Worm (Caenorhabditis elegans) whole organism, L4 larva: Measurements from ENCODE around the gene R13A1.3.
A peak's percentile ranks its signal among the peaks of the same experiment; 100 is the strongest.

ENCODE experiments used
- F10B5.3 ChIP-seq: sonication (generic microtip); optimal IDR thresholded peaks from 2 replicates; lab custom pipeline; 2016; ENCODE audit warnings: mild to moderate bottlenecking, missing genetic modification characterization, missing compliant biosample characterization
- T26A8.4 ChIP-seq: fragments of 200-800 bp; sonication (Bioruptor generic); IDR thresholded peaks from 2 replicates; pipeline ENCODE4 v1.3.6; 2022; ENCODE audit warnings: missing genetic modification characterization, missing compliant biosample characterization
- Y48G9A.11 ChIP-seq: fragments of 200-800 bp; sonication (Bioruptor generic); IDR thresholded peaks from 2 replicates; pipeline ENCODE4 v1.3.6; 2022; ENCODE audit warnings: missing genetic modification reagents, missing genetic modification characterization, missing compliant biosample characterization
- aha-1 ChIP-seq: fragments of 150-350 bp; peaks from one replicate; lab custom pipeline; 2014; ENCODE audit warnings: missing biosample characterization, missing genetic modification characterization
- arid-1 ChIP-seq: fragments of 200-800 bp; sonication (Bioruptor generic); conservative IDR thresholded peaks from 2 replicates; pipeline ENCODE4 v1.3.6; 2022; ENCODE audit warnings: missing genetic modification reagents, missing genetic modification characterization, missing compliant biosample characterization
- ceh-32 ChIP-seq: sonication (generic microtip); optimal IDR thresholded peaks from 2 replicates; lab custom pipeline; 2016; ENCODE audit warnings: mild to moderate bottlenecking, missing genetic modification characterization, missing compliant biosample characterization; ENCODE audit not compliant: poor library complexity
- cey-2 ChIP-seq: sonication (generic microtip); optimal IDR thresholded peaks from 3 replicates; lab custom pipeline; 2017; ENCODE audit warnings: missing genetic modification characterization, mild to moderate bottlenecking, missing compliant biosample characterization, antibody characterized with exemption, borderline replicate concordance; ENCODE audit not compliant: insufficient read depth
- ctbp-1 ChIP-seq: fragments of 200-800 bp; sonication (Bioruptor generic); IDR thresholded peaks from 2 replicates; pipeline ENCODE4 v1.3.6; 2022; ENCODE audit warnings: missing genetic modification reagents, missing genetic modification characterization, missing compliant biosample characterization
- daf-16 ChIP-seq, 3 experiments: sonication (generic microtip); optimal IDR thresholded peaks; 2 replicates each; lab custom pipeline; 2016 to 2017; ENCODE audit warnings: missing genetic modification characterization in 3 of 3, missing genetic modification reagents in 3 of 3, mild to moderate bottlenecking in 2 of 3, missing compliant biosample characterization in 2 of 3, missing biosample characterization in 1 of 3, moderate library complexity in 1 of 3
- daf-19 ChIP-seq: fragments of 200-800 bp; sonication (Bioruptor generic); conservative IDR thresholded peaks from 2 replicates; pipeline ENCODE4 v1.3.6; 2022; ENCODE audit warnings: missing genetic modification characterization, missing compliant biosample characterization
- daf-8 ChIP-seq: fragments of 200-800 bp; sonication (Bioruptor generic); IDR thresholded peaks from 2 replicates; pipeline ENCODE4 v1.3.6; 2022; ENCODE audit warnings: missing genetic modification characterization, missing compliant biosample characterization
- dmd-6 ChIP-seq: fragments of 200-800 bp; sonication (Bioruptor generic); IDR thresholded peaks from 2 replicates; pipeline ENCODE4 v1.3.6; 2022; ENCODE audit warnings: missing genetic modification reagents, missing genetic modification characterization, missing compliant biosample characterization
- dpl-1 ChIP-seq: fragments of 150-350 bp; optimal IDR thresholded peaks from 2 replicates; lab custom pipeline; 2014; ENCODE audit warnings: missing biosample characterization, missing genetic modification reagents, missing genetic modification characterization
- dve-1 ChIP-seq: sonication (generic microtip); optimal IDR thresholded peaks from 2 replicates; lab custom pipeline; 2017; ENCODE audit warnings: antibody characterized with exemption, mild to moderate bottlenecking, missing genetic modification characterization, missing compliant biosample characterization; ENCODE audit not compliant: insufficient read depth
- egl-43 ChIP-seq: fragments of 200-800 bp; sonication (Bioruptor generic); IDR thresholded peaks from 2 replicates; pipeline ENCODE4 v1.3.6; 2022; ENCODE audit warnings: missing genetic modification reagents, missing genetic modification characterization, missing compliant biosample characterization
- fos-1 ChIP-seq: fragments of 150-350 bp; optimal IDR thresholded peaks from 2 replicates; lab custom pipeline; 2014; ENCODE audit warnings: missing biosample characterization, missing genetic modification characterization
- hlh-11 ChIP-seq: fragments of 200-800 bp; sonication (Bioruptor generic); optimal IDR thresholded peaks from 2 replicates; lab custom pipeline; 2018; ENCODE audit warnings: mild to moderate bottlenecking, missing genetic modification characterization, missing compliant biosample characterization
- hlh-30 ChIP-seq: sonication (generic microtip); optimal IDR thresholded peaks from 2 replicates; lab custom pipeline; 2017; ENCODE audit warnings: antibody characterized with exemption, mild to moderate bottlenecking, missing genetic modification characterization, missing compliant biosample characterization; ENCODE audit not compliant: insufficient read depth
- lin-1 ChIP-seq: fragments of 200-800 bp; sonication (Bioruptor generic); IDR thresholded peaks from 2 replicates; pipeline ENCODE4 v1.3.6; 2022; ENCODE audit warnings: missing genetic modification reagents, missing genetic modification characterization, missing compliant biosample characterization
- lin-29 ChIP-seq: fragments of 200-800 bp; sonication (Bioruptor generic); IDR thresholded peaks from 2 replicates; pipeline ENCODE4 v1.3.6; 2022; ENCODE audit warnings: missing genetic modification reagents, missing genetic modification characterization, missing compliant biosample characterization
- madf-9 ChIP-seq: fragments of 200-800 bp; sonication (Bioruptor generic); conservative IDR thresholded peaks from 2 replicates; pipeline ENCODE4 v1.3.6; 2022; ENCODE audit warnings: missing genetic modification reagents, missing genetic modification characterization, missing compliant biosample characterization
- mdl-1 ChIP-seq, 2 experiments: fragments of 150-350 bp in 1 of 2; sonication (generic microtip) in 1 of 2; optimal IDR thresholded peaks; 2 replicates each; lab custom pipeline; 2014 to 2017; ENCODE audit warnings: missing biosample characterization in 2 of 2, missing genetic modification characterization in 2 of 2
- mep-1 ChIP-seq: fragments of 150-350 bp; sonication (generic microtip); optimal IDR thresholded peaks from 3 replicates; lab custom pipeline; 2014; ENCODE audit warnings: missing biosample characterization, missing genetic modification characterization
- mxl-3 ChIP-seq: fragments of 200-800 bp; sonication (Bioruptor generic); optimal IDR thresholded peaks from 2 replicates; lab custom pipeline; 2018; ENCODE audit warnings: mild to moderate bottlenecking, missing genetic modification characterization, missing compliant biosample characterization
- nhr-237 ChIP-seq: sonication (generic microtip); optimal IDR thresholded peaks from 2 replicates; lab custom pipeline; 2017; ENCODE audit warnings: missing biosample characterization, missing genetic modification characterization
- nhr-25 ChIP-seq: sonication (generic microtip); optimal IDR thresholded peaks from 2 replicates; lab custom pipeline; 2017; ENCODE audit warnings: missing genetic modification characterization, mild to moderate bottlenecking, missing compliant biosample characterization, antibody characterized with exemption, moderate library complexity, borderline replicate concordance; ENCODE audit not compliant: insufficient read depth
- nhr-28 ChIP-seq: fragments of 150-350 bp; optimal IDR thresholded peaks from 2 replicates; lab custom pipeline; 2014; ENCODE audit warnings: missing biosample characterization, missing genetic modification characterization
- nhr-42 ChIP-seq: fragments of 200-800 bp; sonication (Bioruptor generic); IDR thresholded peaks from 2 replicates; pipeline ENCODE4 v1.3.6; 2022; ENCODE audit warnings: missing genetic modification characterization, missing compliant biosample characterization
- nhr-48 ChIP-seq: sonication (generic microtip); optimal IDR thresholded peaks from 2 replicates; lab custom pipeline; 2016; ENCODE audit warnings: mild to moderate bottlenecking, missing genetic modification characterization, missing compliant biosample characterization
- pha-4 ChIP-seq, 2 experiments: fragments of 150-350 bp in 1 of 2; fragments of 200-800 bp in 1 of 2; sonication (Bioruptor generic) in 1 of 2; IDR thresholded peaks in 1 of 2; optimal IDR thresholded peaks in 1 of 2; 2 replicates each; pipeline versions ENCODE4 v1.3.6 to Lab custom; 2014 to 2022; ENCODE audit warnings: missing genetic modification characterization in 2 of 2, missing genetic modification reagents in 2 of 2, missing biosample characterization in 1 of 2, missing compliant biosample characterization in 1 of 2
- php-3 ChIP-seq: fragments of 200-800 bp; sonication (Bioruptor generic); IDR thresholded peaks from 2 replicates; pipeline ENCODE4 v1.3.6; 2022; ENCODE audit warnings: missing genetic modification reagents, missing genetic modification characterization, missing compliant biosample characterization
- pqm-1 ChIP-seq: sonication (generic microtip); optimal IDR thresholded peaks from 2 replicates; lab custom pipeline; 2017; ENCODE audit warnings: missing biosample characterization, missing genetic modification characterization
- skn-1 ChIP-seq: fragments of 150-350 bp; optimal IDR thresholded peaks from 2 replicates; lab custom pipeline; 2014; ENCODE audit warnings: missing biosample characterization, missing genetic modification characterization
- spr-1 ChIP-seq: sonication (generic microtip); optimal IDR thresholded peaks from 2 replicates; lab custom pipeline; 2016; ENCODE audit warnings: mild to moderate bottlenecking, missing genetic modification characterization, missing compliant biosample characterization
- tag-97 ChIP-seq: fragments of 200-800 bp; sonication (Bioruptor generic); IDR thresholded peaks from 2 replicates; pipeline ENCODE4 v1.3.6; 2022; ENCODE audit warnings: missing genetic modification characterization, missing compliant biosample characterization
- unc-39 ChIP-seq: sonication (generic microtip); optimal IDR thresholded peaks from 2 replicates; lab custom pipeline; 2017; ENCODE audit warnings: missing biosample characterization, missing genetic modification characterization
- unc-62 ChIP-seq, 3 experiments: fragments of 150-350 bp in 1 of 3; sonication (generic microtip); optimal IDR thresholded peaks in 2 of 3; peaks in 1 of 3; 1 replicate in 1 of 3; 2 replicates in 2 of 3; lab custom pipeline; 2014 to 2017; ENCODE audit warnings: missing biosample characterization in 3 of 3, missing genetic modification characterization in 3 of 3, missing genetic modification reagents in 3 of 3, missing genotype in 1 of 3
- zfp-3 ChIP-seq: fragments of 200-800 bp; sonication (Bioruptor generic); conservative IDR thresholded peaks from 2 replicates; pipeline ENCODE4 v1.3.6; 2022; ENCODE audit warnings: missing genetic modification reagents, missing genetic modification characterization, missing compliant biosample characterization

Gene R13A1.3

ce11 chrIV:7230198-7230597 lies 26.4 kb downstream of the R13A1.3 start, which contains the start of gene cap-1 (continued):
- no peak for TF ChIP-seq arid-1 (GFP tag; lab: Robert Waterston, UW)

- no peak for TF ChIP-seq spr-1 (tag; lab: Kevin White, UChicago)
- TF ChIP-seq nhr-25 (tag; lab: Kevin White, UChicago) = no peak
- TF ChIP-seq pha-4 (GFP tag; IDR thresholded peaks at IDR 0.05; lab: Robert Waterston, UW) = no peak
- TF ChIP-seq pha-4 (tag; optimal IDR thresholded peaks at IDR 0.05; lab: Kevin White, UChicago) = no peak
- TF ChIP-seq daf-19 = no peak
- TF ChIP-seq egl-43 (GFP tag; lab: Robert Waterston, UW) = no peak
- no peak for TF ChIP-seq cey-2
- no peak for TF ChIP-seq F10B5.3 (tag; lab: Kevin White, UChicago)
- TF ChIP-seq tag-97 (GFP tag; lab: Robert Waterston, UW) = no peak
- TF ChIP-seq daf-8 (GFP tag; lab: Robert Waterston, UW) = no peak
- no peak for TF ChIP-seq mep-1 (tag; lab: Kevin White, UChicago)
- no peak for TF ChIP-seq unc-39
- TF ChIP-seq dpl-1 (GFP tag; lab: Kevin White, UChicago) = no peak
- no peak for TF ChIP-seq hlh-30 (tag; lab: Kevin White, UChicago)
- no peak for TF ChIP-seq Y48G9A.11 (GFP tag; lab: Robert Waterston, UW)
Observed at ce11 chrIV:7230935-7231334, 27.1 kb downstream of the R13A1.3 start, which contains the start of gene D2024.4. Gene D2024.4, plus strand, starts transcription at chrIV:7231235.

- TF ChIP-seq hlh-11 (peak; percentile 81), nhr-28 (peak; percentile 42), daf-16 (GFP tag; optimal IDR thresholded peaks at IDR 0.05; lab: Kevin White, UChicago) (peak in 1 of 2 experiments; percentile 52), daf-16 (tag; optimal IDR thresholded peaks at IDR 0.05; lab: Kevin White, UChicago) (no peak), nhr-48 (tag; lab: Kevin White, UChicago) (peak; percentile 60), zfp-3 (GFP tag; lab: Robert Waterston, UW) (no peak), mxl-3 (peak; percentile 78), nhr-25 (tag; lab: Kevin White, UChicago) (no peak), aha-1 (tag; lab: Kevin White, UChicago) (peak; percentile 41), mdl-1 (tag; optimal IDR thresholded peaks at IDR 0.05; lab: Kevin White, UChicago) (peak in 1 of 2 experiments; percentile 30), unc-62 (GFP tag; optimal IDR thresholded peaks at IDR 0.05 in 1 of 2; lab: Kevin White, UChicago) (peak in 1 of 2 experiments; percentile 83), unc-62 (tag; optimal IDR thresholded peaks at IDR 0.05; lab: Kevin White, UChicago) (no peak), lin-29 (GFP tag; lab: Robert Waterston, UW) (no peak)
Observed at ce11 chrIV:7233566-7234014, 29.8 kb downstream of the R13A1.3 start.

ce11 chrIV:7234623-7235022 lies 30.8 kb downstream of the R13A1.3 start:
- TF ChIP-seq ceh-32 (tag; lab: Kevin White, UChicago) (no peak), aha-1 (tag; lab: Kevin White, UChicago) (peak; percentile 42), ctbp-1 (GFP tag; lab: Robert Waterston, UW) (no peak), fos-1 (tag; lab: Kevin White, UChicago) (no peak), nhr-237 (tag; lab: Kevin White, UChicago) (no peak)

- TF ChIP-seq mep-1 (tag; lab: Kevin White, UChicago) = peak; percentile 71
- TF ChIP-seq skn-1 = no peak
- peak; percentile 62; the same call in 1 of the 2 replicates for TF ChIP-seq php-3 (GFP tag; lab: Robert Waterston, UW)
- TF ChIP-seq egl-43 (GFP tag; lab: Robert Waterston, UW) = peak; percentile 75
- TF ChIP-seq dmd-6 (GFP tag; lab: Robert Waterston, UW) = peak; percentile 69; the same call in 1 of the 2 replicates
- peak; percentile 46; the same call in 1 of the 2 replicates for TF ChIP-seq lin-1 (GFP tag; lab: Robert Waterston, UW)
- TF ChIP-seq hlh-11 = peak; percentile 77
- no peak for TF ChIP-seq spr-1 (tag; lab: Kevin White, UChicago)
- peak in 1 of 2 experiments; percentile 63 for TF ChIP-seq unc-62 (GFP tag; optimal IDR thresholded peaks at IDR 0.05 in 1 of 2; lab: Kevin White, UChicago)
- TF ChIP-seq unc-62 (tag; optimal IDR thresholded peaks at IDR 0.05; lab: Kevin White, UChicago) = no peak
- peak; percentile 78 for TF ChIP-seq dve-1 (tag; lab: Kevin White, UChicago)
- TF ChIP-seq nhr-28 = peak; percentile 89
- 0 out of 2 replicates have a peak, but pooled peaks have one; percentile 41 for TF ChIP-seq T26A8.4 (GFP tag; lab: Robert Waterston, UW)
- TF ChIP-seq aha-1 (tag; lab: Kevin White, UChicago) = peak; percentile 28
- peak; percentile 96 for TF ChIP-seq pqm-1 (tag; lab: Kevin White, UChicago)
- 0 out of 2 replicates have a peak, but pooled peaks have one; percentile 43 for TF ChIP-seq nhr-42
- TF ChIP-seq madf-9 (GFP tag; lab: Robert Waterston, UW) = 0 out of 2 replicates have a peak, but pooled peaks have one; percentile 22
- peak in 1 of 2 experiments; percentile 19 for TF ChIP-seq mdl-1 (tag; optimal IDR thresholded peaks at IDR 0.05; lab: Kevin White, UChicago)
- peak; percentile 16 for TF ChIP-seq hlh-30 (tag; lab: Kevin White, UChicago)
Observed at ce11 chrIV:7235382-7235917, 31.7 kb downstream of the R13A1.3 start.
